Worm (Caenorhabditis elegans) whole organism, mixed stage, embryonic: Measurements from ENCODE around the gene str-84.

Experiments used
- ces-1 ChIP-seq: fragments of 150-350 bp; optimal IDR thresholded peaks from 2 replicates; lab custom pipeline; 2014; ENCODE audit warnings: missing biosample characterization, missing genetic modification reagents, missing genetic modification characterization
- drap-1 ChIP-seq: fragments of 200-800 bp; sonication (Bioruptor generic); optimal IDR thresholded peaks from 3 replicates; lab custom pipeline; 2018; ENCODE audit warnings: mild to moderate bottlenecking, missing genetic modification characterization, missing compliant biosample characterization
- elt-3 ChIP-seq: fragments of 150-350 bp; optimal IDR thresholded peaks from 2 replicates; lab custom pipeline; 2014; ENCODE audit warnings: missing biosample characterization, missing genetic modification characterization
- flh-1 ChIP-seq: fragments of 200-800 bp; sonication (Bioruptor generic); optimal IDR thresholded peaks from 2 replicates; lab custom pipeline; 2018; ENCODE audit warnings: mild to moderate bottlenecking, missing genetic modification characterization, moderate library complexity, missing compliant biosample characterization
- lin-32 ChIP-seq: fragments of 200-800 bp; sonication (Bioruptor generic); optimal IDR thresholded peaks from 2 replicates; lab custom pipeline; 2018; ENCODE audit warnings: mild to moderate bottlenecking, missing genetic modification characterization, missing compliant biosample characterization
- mls-2 ChIP-seq: sonication (generic microtip); optimal IDR thresholded peaks from 2 replicates; lab custom pipeline; 2016; ENCODE audit warnings: mild to moderate bottlenecking, missing genetic modification characterization, moderate library complexity, missing compliant biosample characterization
- nhr-237 ChIP-seq: fragments of 150-350 bp; optimal IDR thresholded peaks from 2 replicates; lab custom pipeline; 2014; ENCODE audit warnings: missing biosample characterization, missing genetic modification characterization
- nhr-28 ChIP-seq: fragments of 150-350 bp; optimal IDR thresholded peaks from 2 replicates; lab custom pipeline; 2014; ENCODE audit warnings: missing biosample characterization, missing genetic modification characterization
- nhr-76 ChIP-seq: sonication (generic microtip); optimal IDR thresholded peaks from 2 replicates; lab custom pipeline; 2017; ENCODE audit warnings: missing biosample characterization, missing genetic modification characterization
- pha-4 ChIP-seq: fragments of 150-350 bp; optimal IDR thresholded peaks from 2 replicates; lab custom pipeline; 2018; ENCODE audit warnings: missing biosample characterization, missing genetic modification reagents, missing genetic modification characterization
- snpc-4 ChIP-seq: fragments of 150-350 bp; optimal IDR thresholded peaks from 2 replicates; lab custom pipeline; 2014; ENCODE audit warnings: missing biosample characterization, missing genetic modification characterization
- unc-62 ChIP-seq: fragments of 150-350 bp; optimal IDR thresholded peaks from 2 replicates; lab custom pipeline; 2014; ENCODE audit warnings: missing biosample characterization, missing genetic modification reagents, missing genetic modification characterization
- ztf-11 ChIP-seq: fragments of 150-350 bp; optimal IDR thresholded peaks from 2 replicates; lab custom pipeline; 2014; ENCODE audit warnings: missing biosample characterization, missing genetic modification characterization

DNA sequence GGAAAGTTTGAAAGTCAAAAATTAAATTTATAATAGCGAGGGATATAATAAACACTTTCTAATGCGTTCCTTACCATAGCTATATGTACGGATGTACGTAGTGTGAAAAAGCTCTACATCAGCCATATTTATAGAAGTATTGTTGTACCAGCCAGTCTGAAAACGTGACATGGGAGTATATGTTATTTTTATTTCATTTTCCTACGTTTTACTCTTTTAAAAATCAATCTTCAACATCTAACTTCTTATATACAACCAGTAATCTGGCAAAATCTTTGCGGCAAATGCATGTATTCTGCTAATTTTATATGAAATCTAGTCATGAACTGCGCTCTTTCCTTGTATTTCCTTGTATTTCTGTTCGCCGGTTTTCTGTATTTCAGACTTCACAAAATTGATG is 48.4 kb downstream of the str-84 start, which contains the start of gene H14N18.2:
- TF ChIP-seq ztf-11 (tag; lab: Kevin White, UChicago) (no peak), lin-32 (GFP tag; lab: Kevin White, UChicago) (no peak), elt-3 (tag; lab: Kevin White, UChicago) (no peak), mls-2 (tag; lab: Kevin White, UChicago) (no peak), nhr-237 (tag; lab: Kevin White, UChicago) (no peak), nhr-28 (tag; lab: Kevin White, UChicago) (no peak), snpc-4 (no peak), drap-1 (GFP tag; lab: Kevin White, UChicago) (no peak), nhr-76 (tag; lab: Kevin White, UChicago) (no peak), flh-1 (no peak), ces-1 (no peak), unc-62 (GFP tag; lab: Kevin White, UChicago) (no peak), pha-4 (tag; lab: Kevin White, UChicago) (no peak)
